Fruit fly (Drosophila melanogaster) Kc167 (cell line): ENCODE results near the gene Os-C.

Source experiments
- Myc ChIP-seq: fragments of >200 bp; optimal IDR thresholded peaks from 2 replicates; lab custom pipeline; 2017; ENCODE audit warnings: missing external identifiers
- h ChIP-seq: fragments of >200 bp; optimal IDR thresholded peaks from 3 replicates; lab custom pipeline; 2018; ENCODE audit warnings: missing external identifiers
- insv ChIP-seq: fragments of >200 bp; optimal IDR thresholded peaks from 3 replicates; lab custom pipeline; 2018; ENCODE audit warnings: missing external identifiers
- ttk ChIP-seq: sonication (Bioruptor generic); optimal IDR thresholded peaks from 2 replicates; lab custom pipeline; 2017; ENCODE audit warnings: missing external identifiers

DNA sequence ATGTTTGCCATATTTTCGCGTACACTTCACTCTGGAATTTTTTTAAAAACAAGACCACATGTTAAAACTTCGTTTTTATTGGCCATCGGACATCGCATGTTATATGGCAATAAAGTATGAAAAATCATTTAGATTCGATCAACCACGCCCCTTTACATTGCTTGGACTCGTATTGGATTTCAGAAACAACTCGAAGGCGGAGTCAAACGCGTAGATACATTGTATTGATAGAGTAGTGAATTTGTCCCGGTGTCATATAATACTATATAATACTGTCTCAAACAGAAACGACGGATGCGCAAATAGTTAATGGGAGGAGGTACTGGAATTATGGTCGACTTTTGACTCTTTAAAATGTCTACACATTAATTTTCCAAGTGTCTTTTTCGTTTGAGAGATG is 17.4 kb upstream of the Os-C start:
- TF ChIP-seq h (lab: Kevin White, UChicago) (no peak), Myc (lab: Kevin White, UChicago) (no peak), insv (no peak), ttk (lab: Kevin White, UChicago) (no peak)
